Fruit fly (Drosophila melanogaster) whole organism, embryonic: ENCODE results near the gene Prp16.

Experiments
- ATbp ChIP-seq: fragments of 200-800 bp; sonication (Bioruptor generic); optimal IDR thresholded peaks from 2 replicates; lab custom pipeline; 2017; ENCODE audit warnings: missing biosample characterization, mild to moderate bottlenecking, missing genetic modification characterization, missing genetic modification reagents
- Asciz ChIP-seq: fragments of 200-800 bp; sonication (Bioruptor generic); optimal IDR thresholded peaks from 2 replicates; lab custom pipeline; 2017; ENCODE audit warnings: missing biosample characterization, mild to moderate bottlenecking, missing genetic modification characterization, missing genetic modification reagents
- CG10274 ChIP-seq: fragments of 200-800 bp; sonication (Bioruptor generic); optimal IDR thresholded peaks from 3 replicates; lab custom pipeline; 2017; ENCODE audit warnings: missing biosample characterization, mild to moderate bottlenecking, missing genetic modification characterization
- CG11398 ChIP-seq: fragments of 200-800 bp; sonication (Bioruptor generic); optimal IDR thresholded peaks from 2 replicates; lab custom pipeline; 2016; ENCODE audit warnings: missing biosample characterization, missing genetic modification characterization
- CG13287 ChIP-seq: fragments of 200-800 bp; sonication (Bioruptor generic); IDR thresholded peaks from 2 replicates; pipeline ENCODE4 v1.3.6; 2022; ENCODE audit warnings: missing biosample characterization, missing genetic modification characterization; ENCODE audit not compliant: partially characterized antibody
- CG15269 ChIP-seq: fragments of 200-800 bp; sonication (Bioruptor generic); optimal IDR thresholded peaks from 2 replicates; lab custom pipeline; 2018; ENCODE audit warnings: missing biosample characterization, mild to moderate bottlenecking, missing genetic modification characterization, moderate library complexity
- CG18262 ChIP-seq: fragments of 200-800 bp; optimal IDR thresholded peaks from 3 replicates; lab custom pipeline; 2019; ENCODE audit warnings: missing biosample characterization, mild to moderate bottlenecking, missing genetic modification characterization, moderate library complexity
- CG1832 ChIP-seq: fragments of 200-800 bp; sonication (Bioruptor generic); optimal IDR thresholded peaks from 2 replicates; lab custom pipeline; 2017; ENCODE audit warnings: missing biosample characterization, mild to moderate bottlenecking, missing genetic modification characterization, inconsistent platforms
- CG18619 ChIP-seq: fragments of 200-800 bp; sonication (Bioruptor generic); optimal IDR thresholded peaks from 3 replicates; lab custom pipeline; 2017; ENCODE audit warnings: missing biosample characterization, mild to moderate bottlenecking, missing genetic modification characterization
- CG3065 ChIP-seq: fragments of 200-800 bp; sonication (Bioruptor generic); optimal IDR thresholded peaks from 2 replicates; lab custom pipeline; 2016; ENCODE audit warnings: missing biosample characterization, missing genetic modification characterization
- CG31365 ChIP-seq: fragments of 200-800 bp; sonication (Bioruptor generic); optimal IDR thresholded peaks from 2 replicates; lab custom pipeline; 2018; ENCODE audit warnings: missing biosample characterization, mild to moderate bottlenecking, missing genetic modification characterization
- CG31441 ChIP-seq: fragments of 200-800 bp; sonication (Bioruptor generic); IDR thresholded peaks from 2 replicates; pipeline ENCODE4 v1.3.6; 2022; ENCODE audit warnings: missing biosample characterization, missing genetic modification characterization
- CG33557 ChIP-seq: fragments of 200-800 bp; sonication (Bioruptor generic); optimal IDR thresholded peaks from 2 replicates; lab custom pipeline; 2019; ENCODE audit warnings: missing biosample characterization, mild to moderate bottlenecking, missing genetic modification characterization, moderate library complexity
- CG34422 ChIP-seq: fragments of 200-800 bp; sonication (Bioruptor generic); IDR thresholded peaks from 3 replicates; pipeline ENCODE4 v1.3.6; 2022; ENCODE audit warnings: missing biosample characterization, missing genetic modification characterization
- CG3726 ChIP-seq: fragments of 200-800 bp; sonication (Bioruptor generic); IDR thresholded peaks from 3 replicates; pipeline ENCODE4, ENCODE4 v1.3.6; 2022; ENCODE audit warnings: missing biosample characterization, missing genetic modification characterization
- CG43689 ChIP-seq: fragments of 200-800 bp; sonication (Bioruptor generic); IDR thresholded peaks from 2 replicates; pipeline ENCODE4 v1.3.6; 2022; ENCODE audit warnings: missing biosample characterization, missing genetic modification characterization
- CG4424 ChIP-seq: fragments of 200-800 bp; sonication (Bioruptor generic); optimal IDR thresholded peaks from 3 replicates; lab custom pipeline; 2016; ENCODE audit warnings: missing biosample characterization, missing genetic modification characterization
- CG4730 ChIP-seq: fragments of 200-800 bp; sonication (Bioruptor generic); IDR thresholded peaks from 2 replicates; pipeline ENCODE4 v1.3.6; 2022; ENCODE audit warnings: missing biosample characterization, missing genetic modification characterization
- CG6765 ChIP-seq: fragments of 200-800 bp; sonication (Bioruptor generic); optimal IDR thresholded peaks from 3 replicates; lab custom pipeline; 2017; ENCODE audit warnings: missing biosample characterization, mild to moderate bottlenecking, missing genetic modification characterization
- CG7556 ChIP-seq: fragments of 200-800 bp; sonication (Bioruptor generic); optimal IDR thresholded peaks from 2 replicates; lab custom pipeline; 2017; ENCODE audit warnings: missing biosample characterization, mild to moderate bottlenecking, missing genetic modification characterization
- CG7786 ChIP-seq: fragments of 200-800 bp; sonication (Bioruptor generic); optimal IDR thresholded peaks from 2 replicates; lab custom pipeline; 2016; ENCODE audit warnings: missing biosample characterization, missing genetic modification characterization
- CG8290 ChIP-seq, 3 experiments: fragments of 200-800 bp; sonication (Bioruptor generic); optimal IDR thresholded peaks; 2 replicates each; lab custom pipeline; 2016 to 2019; ENCODE audit warnings: missing biosample characterization in 3 of 3, missing genetic modification characterization in 3 of 3, mild to moderate bottlenecking in 2 of 3, moderate library complexity in 1 of 3
- CG9797 ChIP-seq: fragments of 200-800 bp; sonication (Bioruptor generic); optimal IDR thresholded peaks from 3 replicates; lab custom pipeline; 2018; ENCODE audit warnings: missing biosample characterization, mild to moderate bottlenecking, missing genetic modification characterization
- CG9876 ChIP-seq: fragments of 200-800 bp; sonication (Bioruptor generic); optimal IDR thresholded peaks from 2 replicates; lab custom pipeline; 2016; ENCODE audit warnings: missing biosample characterization, missing genetic modification characterization
- Meics ChIP-seq: fragments of 200-800 bp; sonication (Bioruptor generic); optimal IDR thresholded peaks from 2 replicates; lab custom pipeline; 2017; ENCODE audit warnings: missing biosample characterization, mild to moderate bottlenecking, missing genetic modification characterization
- Sin3A ChIP-seq: fragments of >200 bp; optimal IDR thresholded peaks from 2 replicates; lab custom pipeline; 2018
- Spps ChIP-seq: fragments of 200-800 bp; sonication (Bioruptor generic); optimal IDR thresholded peaks from 2 replicates; lab custom pipeline; 2018; ENCODE audit warnings: missing biosample characterization, mild to moderate bottlenecking, missing genetic modification characterization
- amos ChIP-seq: fragments of 200-800 bp; sonication (Bioruptor generic); IDR thresholded peaks from 2 replicates; pipeline ENCODE4 v1.3.6; 2022; ENCODE audit warnings: missing biosample characterization, missing genetic modification characterization; ENCODE audit not compliant: partially characterized antibody
- aop ChIP-seq: fragments of 200-800 bp; sonication (Bioruptor generic); IDR thresholded peaks from 2 replicates; pipeline ENCODE4 v1.3.6; 2022; ENCODE audit warnings: missing biosample characterization, missing genetic modification characterization
- bab2 ChIP-seq: fragments of 200-800 bp; sonication (Bioruptor generic); optimal IDR thresholded peaks from 2 replicates; lab custom pipeline; 2016; ENCODE audit warnings: missing biosample characterization, missing genetic modification characterization
- bcd ChIP-seq: fragments of 200-800 bp; sonication (Bioruptor generic); optimal IDR thresholded peaks from 2 replicates; lab custom pipeline; 2017; ENCODE audit warnings: missing biosample characterization, mild to moderate bottlenecking, missing genetic modification characterization
- corto ChIP-seq: fragments of 200-800 bp; sonication (Bioruptor generic); optimal IDR thresholded peaks from 2 replicates; lab custom pipeline; 2016; ENCODE audit warnings: missing biosample characterization, mild to moderate bottlenecking, missing genetic modification characterization, moderate library complexity
- croc ChIP-seq: fragments of 200-800 bp; sonication (Bioruptor generic); conservative IDR thresholded peaks from 3 replicates; pipeline ENCODE4 v1.3.6; 2022; ENCODE audit warnings: missing biosample characterization, missing genetic modification characterization
- danr ChIP-seq: fragments of 200-800 bp; sonication (Bioruptor generic); IDR thresholded peaks from 2 replicates; pipeline ENCODE4 v1.3.6; 2022; ENCODE audit warnings: missing biosample characterization, missing genetic modification characterization
- esg ChIP-seq: fragments of 200-800 bp; sonication (Bioruptor generic); conservative IDR thresholded peaks from 2 replicates; pipeline ENCODE4 v1.3.6; 2022; ENCODE audit warnings: missing biosample characterization, missing genetic modification characterization
- ftz-f1 ChIP-seq: fragments of 200-800 bp; sonication (Bioruptor generic); optimal IDR thresholded peaks from 2 replicates; lab custom pipeline; 2016; ENCODE audit warnings: missing biosample characterization, missing genetic modification characterization
- gce ChIP-seq: fragments of 200-800 bp; sonication (Bioruptor generic); IDR thresholded peaks from 3 replicates; pipeline ENCODE4 v1.3.6; 2022; ENCODE audit warnings: missing biosample characterization, missing genetic modification characterization
- gcm ChIP-seq: fragments of 200-800 bp; sonication (Bioruptor generic); optimal IDR thresholded peaks from 2 replicates; lab custom pipeline; 2019; ENCODE audit warnings: missing biosample characterization, mild to moderate bottlenecking, missing genetic modification characterization, moderate library complexity
- gsb ChIP-seq: fragments of 200-800 bp; sonication (Bioruptor generic); IDR thresholded peaks from 2 replicates; pipeline ENCODE4 v1.3.6; 2022; ENCODE audit warnings: missing biosample characterization, missing genetic modification characterization
- her ChIP-seq: fragments of 200-800 bp; sonication (Bioruptor generic); optimal IDR thresholded peaks from 2 replicates; lab custom pipeline; 2016; ENCODE audit warnings: missing biosample characterization, missing genetic modification characterization
- lilli ChIP-seq: fragments of 200-800 bp; sonication (Bioruptor generic); optimal IDR thresholded peaks from 3 replicates; lab custom pipeline; 2016; ENCODE audit warnings: missing biosample characterization, missing genetic modification characterization
- nom ChIP-seq: fragments of 200-800 bp; sonication (Bioruptor generic); optimal IDR thresholded peaks from 2 replicates; lab custom pipeline; 2017; ENCODE audit warnings: missing biosample characterization, missing genetic modification characterization, mild to moderate bottlenecking, moderate library complexity, missing genetic modification reagents
- onecut ChIP-seq: fragments of 200-800 bp; sonication (Bioruptor generic); IDR thresholded peaks from 2 replicates; pipeline ENCODE4 v1.3.6; 2022; ENCODE audit warnings: missing biosample characterization, missing genetic modification characterization
- sc ChIP-seq, 3 experiments: fragments of >200 bp in 2 of 3; fragments of 200-800 bp in 1 of 3; sonication (Bioruptor generic) in 1 of 3; optimal IDR thresholded peaks; 2 replicates in 2 of 3; 3 replicates in 1 of 3; lab custom pipeline; 2017; ENCODE audit warnings: mild to moderate bottlenecking in 1 of 3, missing biosample characterization in 1 of 3, missing genetic modification characterization in 1 of 3, missing genetic modification reagents in 1 of 3
- sd ChIP-seq: fragments of 200-800 bp; sonication (Bioruptor generic); optimal IDR thresholded peaks from 3 replicates; lab custom pipeline; 2018; ENCODE audit warnings: missing biosample characterization, mild to moderate bottlenecking, missing genetic modification characterization, moderate library complexity
- sens ChIP-seq: fragments of 200-800 bp; sonication (Bioruptor generic); peaks from one replicate; lab custom pipeline; 2016; ENCODE audit warnings: missing biosample characterization, missing genetic modification characterization
- twi ChIP-seq: fragments of 200-800 bp; optimal IDR thresholded peaks from 2 replicates; lab custom pipeline; 2019; ENCODE audit warnings: missing biosample characterization, mild to moderate bottlenecking, missing genetic modification characterization, moderate library complexity
- wek ChIP-seq: fragments of 200-800 bp; sonication (Bioruptor generic); optimal IDR thresholded peaks from 3 replicates; lab custom pipeline; 2018; ENCODE audit warnings: missing biosample characterization, mild to moderate bottlenecking, missing genetic modification characterization, moderate library complexity
- z ChIP-seq: fragments of 200-800 bp; sonication (Bioruptor generic); IDR thresholded peaks from 3 replicates; pipeline ENCODE4 v1.3.6; 2022; ENCODE audit warnings: missing biosample characterization, missing genetic modification characterization

The Prp16 gene

DNA sequence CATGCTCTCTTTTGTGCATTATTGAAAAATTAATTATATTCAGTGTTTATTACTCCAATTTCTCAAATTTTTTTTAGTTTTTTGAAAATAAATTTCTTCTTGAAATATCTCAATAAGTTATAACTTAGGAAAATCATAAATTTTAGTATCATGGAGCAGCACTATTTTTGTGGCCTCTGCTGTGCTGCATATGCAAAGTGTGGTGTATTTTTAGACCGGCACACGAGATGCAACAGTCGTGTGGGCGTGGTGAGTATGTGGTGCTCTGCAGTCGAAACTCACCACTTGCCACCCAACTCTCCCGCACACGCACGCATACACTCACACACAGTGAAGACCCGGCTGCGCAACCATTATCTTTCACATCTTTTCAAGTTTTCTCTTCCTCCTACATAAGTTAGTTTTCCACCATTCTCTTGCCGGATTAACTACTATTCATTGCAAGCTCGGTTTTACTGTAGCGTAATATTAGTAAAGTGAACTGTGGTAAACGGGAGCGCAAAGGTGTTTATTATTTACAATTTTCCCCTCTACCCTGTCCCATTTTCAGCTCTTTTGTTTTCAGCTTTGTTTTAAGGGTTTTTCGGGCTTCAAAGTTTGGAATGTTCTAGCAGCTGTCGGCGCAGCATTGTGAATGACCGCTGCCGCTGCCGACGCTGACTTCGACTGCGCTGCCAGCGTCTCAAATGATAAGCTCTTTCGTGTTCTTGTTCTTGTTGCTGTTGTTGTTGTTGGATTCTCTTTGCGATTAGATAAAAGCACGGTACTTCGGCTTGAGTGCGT lies 7.5 kb downstream of the Prp16 start (continued):
- TF ChIP-seq aop (GFP tag; lab: Robert Waterston, UW) (no peak), ftz-f1 (GFP tag; lab: Kevin White, UChicago) (no peak), ATbp (peak; percentile 68), CG11398 (GFP tag; lab: Kevin White, UChicago) (peak; percentile 9), bcd (GFP tag; lab: Kevin White, UChicago) (peak; percentile 50), twi (no peak), sc (optimal IDR thresholded peaks at IDR 0.05; lab: Kevin White, UChicago) (no peak), sc (GFP tag; optimal IDR thresholded peaks at IDR 0.05; lab: Kevin White, UChicago) (peak; percentile 42), CG7556 (peak; percentile 64), CG18262 (tag; lab: Kevin White, UChicago) (peak; percentile 67), Sin3A (lab: Kevin White, UChicago) (no peak), CG3065 (GFP tag; lab: Kevin White, UChicago) (no peak), gce (GFP tag; lab: Robert Waterston, UW) (peak; percentile 73; the same call in 1 of the 3 replicates), CG8290 (GFP tag; optimal IDR thresholded peaks at IDR 0.05; lab: Kevin White, UChicago) (peak; percentile 57), CG8290 (tag; optimal IDR thresholded peaks at IDR 0.05; lab: Kevin White, UChicago) (peak; percentile 7 to 28), z (GFP tag; lab: Robert Waterston, UW) (no peak), CG18619 (GFP tag; lab: Kevin White, UChicago) (peak; percentile 40), CG15269 (tag; lab: Kevin White, UChicago) (peak; percentile 58), danr (GFP tag; lab: Robert Waterston, UW) (no peak), gcm (GFP tag; lab: Kevin White, UChicago) (peak; percentile 68), CG6765 (GFP tag; lab: Kevin White, UChicago) (peak; percentile 49), CG13287 (GFP tag; lab: Robert Waterston, UW) (no peak; the same call in 1 of the 2 replicates), wek (GFP tag; lab: Kevin White, UChicago) (no peak), gsb (GFP tag; lab: Robert Waterston, UW) (no peak), CG43689 (no peak), onecut (GFP tag; lab: Robert Waterston, UW) (peak; percentile 74), bab2 (no peak), Asciz (GFP tag; lab: Kevin White, UChicago) (peak; percentile 83), lilli (GFP tag; lab: Kevin White, UChicago) (peak; percentile 33), CG4730 (GFP tag; lab: Robert Waterston, UW) (no peak), CG1832 (no peak), Meics (peak; percentile 41), CG10274 (no peak), CG9876 (GFP tag; lab: Kevin White, UChicago) (no peak), croc (GFP tag; lab: Robert Waterston, UW) (no peak), esg (GFP tag; lab: Robert Waterston, UW) (0 out of 2 replicates have a peak, but pooled peaks have one; percentile 21), sd (no peak), CG31441 (GFP tag; lab: Robert Waterston, UW) (peak; percentile 76), nom (GFP tag; lab: Kevin White, UChicago) (peak; percentile 74), her (GFP tag; lab: Kevin White, UChicago) (no peak), amos (GFP tag; lab: Robert Waterston, UW) (no peak), CG31365 (tag; lab: Kevin White, UChicago) (no peak), corto (GFP tag; lab: Kevin White, UChicago) (no peak), CG9797 (no peak), sens (peak; percentile 93), CG3726 (GFP tag; lab: Robert Waterston, UW) (no peak), Spps (tag; lab: Kevin White, UChicago) (peak; percentile 63), CG7786 (no peak), CG4424 (peak; percentile 59), CG34422 (GFP tag; lab: Robert Waterston, UW) (0 out of 3 replicates have a peak, but pooled peaks have one; percentile 44), CG33557 (GFP tag; lab: Kevin White, UChicago) (peak; percentile 22)
